Fruit fly (Drosophila melanogaster): ENCODE results near the gene CG17597.

CG17597 gene

DNA sequence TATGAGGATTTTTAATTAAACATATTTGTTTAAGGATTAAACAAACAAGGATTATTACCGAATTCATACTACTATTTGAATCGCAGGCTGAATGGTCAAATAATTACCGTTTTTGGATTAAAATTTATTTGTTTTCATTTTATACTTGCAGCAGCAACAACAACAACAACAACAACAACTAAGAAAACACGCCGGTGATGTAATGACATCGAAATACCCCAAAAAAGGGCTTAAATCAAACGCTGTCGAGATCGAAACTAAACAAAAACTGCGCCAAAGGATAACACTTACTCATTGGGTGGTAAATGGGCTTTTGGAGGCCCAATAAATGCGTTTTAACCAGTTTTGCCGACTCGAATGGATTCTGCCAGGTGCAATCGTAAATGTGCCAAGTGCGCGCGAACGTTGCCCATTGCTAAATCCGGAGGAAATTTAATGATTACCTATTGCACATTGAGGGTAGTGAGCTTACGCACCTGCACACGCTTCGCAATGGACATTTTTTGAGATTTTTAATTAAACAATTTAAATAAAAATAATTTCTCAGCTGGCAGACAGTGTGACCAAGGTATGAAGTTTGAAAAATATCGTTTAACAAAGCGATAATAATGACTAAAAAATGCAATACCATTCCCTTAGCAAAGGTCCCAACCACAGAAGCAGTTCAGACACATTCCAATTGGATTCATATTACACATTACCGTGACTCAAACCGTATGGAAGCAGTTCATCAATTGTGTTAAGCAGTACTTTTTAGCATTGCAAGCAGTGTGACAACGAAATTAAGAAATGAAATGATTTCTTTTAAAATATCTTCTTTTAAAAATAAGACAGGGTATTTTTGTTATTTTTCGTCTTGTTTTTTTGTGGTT lies 27.9 kb upstream of the CG17597 start, which contains the start of the genes CG10602 and mRpL13 (continued):
- TF ChIP-seq zen2 (GFP tag; IDR thresholded peaks at IDR 0.05; ENCODE audit: partially characterized antibody): no peak
- TF ChIP-seq CG18011 (GFP tag; optimal IDR thresholded peaks at IDR 0.05): no peak
- TF ChIP-seq Dref (GFP tag; IDR thresholded peaks at IDR 0.05): peak; percentile 50
- no peak for TF ChIP-seq h (optimal IDR thresholded peaks at IDR 0.05)
- TF ChIP-seq peb (GFP tag; IDR thresholded peaks at IDR 0.05): no peak
- TF ChIP-seq CG4424 (GFP tag; optimal IDR thresholded peaks at IDR 0.05): peak; percentile 27
- peak; percentile 49 for TF ChIP-seq CG9609 (GFP tag; optimal IDR thresholded peaks at IDR 0.05)
- TF ChIP-seq CG17568 (GFP tag; optimal IDR thresholded peaks at IDR 0.05): no peak
- peak; percentile 27 for TF ChIP-seq her (GFP tag; optimal IDR thresholded peaks at IDR 0.05)
- TF ChIP-seq ab (GFP tag; optimal IDR thresholded peaks at IDR 0.05): no peak
- no peak for TF ChIP-seq repo (GFP tag; optimal IDR thresholded peaks at IDR 0.05)
- TF ChIP-seq lab (GFP tag; optimal IDR thresholded peaks at IDR 0.05): no peak
- TF ChIP-seq gsb-n (tag; optimal IDR thresholded peaks at IDR 0.05): peak; percentile 19
- TF ChIP-seq CG4360 (GFP tag; IDR thresholded peaks at IDR 0.05): peak; percentile 86
- TF ChIP-seq CG1602 (GFP tag; optimal IDR thresholded peaks at IDR 0.05): no peak
- no peak for TF ChIP-seq Eip74EF (GFP tag; optimal IDR thresholded peaks at IDR 0.05)
- no peak for TF ChIP-seq ac (GFP tag; optimal IDR thresholded peaks at IDR 0.05)
- no peak for TF ChIP-seq emc (GFP tag; optimal IDR thresholded peaks at IDR 0.05)
- no peak for TF ChIP-seq schlank (tag; optimal IDR thresholded peaks at IDR 0.05)
- TF ChIP-seq Atf3 (GFP tag; optimal IDR thresholded peaks at IDR 0.05): no peak
- no peak for TF ChIP-seq Doc2 (GFP tag; IDR thresholded peaks at IDR 0.05)
- TF ChIP-seq CHES-1-like (GFP tag; optimal IDR thresholded peaks at IDR 0.05): peak; percentile 31
- peak; percentile 61 for TF ChIP-seq CG11504 (tag; optimal IDR thresholded peaks at IDR 0.05)
- no peak for TF ChIP-seq Hsf (GFP tag; optimal IDR thresholded peaks at IDR 0.05)
- peak; percentile 0 for TF ChIP-seq shn (GFP tag; optimal IDR thresholded peaks at IDR 0.05)
- no peak for TF ChIP-seq CG3065 (GFP tag; optimal IDR thresholded peaks at IDR 0.05)
- TF ChIP-seq Med (GFP tag): peak; percentile 85
- TF ChIP-seq CG3163 (GFP tag; optimal IDR thresholded peaks at IDR 0.05): peak; percentile 49
- no peak for TF ChIP-seq Mrtf (GFP tag; IDR thresholded peaks at IDR 0.05)
- no peak for TF ChIP-seq zf30C (GFP tag; optimal IDR thresholded peaks at IDR 0.05)
- no peak for TF ChIP-seq pan (optimal IDR thresholded peaks at IDR 0.05)
- TF ChIP-seq pan (GFP tag; optimal IDR thresholded peaks at IDR 0.05 in 1 of 2, IDR thresholded peaks at IDR 0.05 in 1 of 2): no peak
- peak; percentile 68 for TF ChIP-seq Ets65A (GFP tag)
- TF ChIP-seq Hand (GFP tag; optimal IDR thresholded peaks at IDR 0.05): no peak
- TF ChIP-seq CG6683 (GFP tag; optimal IDR thresholded peaks at IDR 0.05): no peak
- no peak for TF ChIP-seq CG6175 (GFP tag; IDR thresholded peaks at IDR 0.05)
- no peak for TF ChIP-seq bigmax (GFP tag; optimal IDR thresholded peaks at IDR 0.05)
- TF ChIP-seq prd (optimal IDR thresholded peaks at IDR 0.05): no peak
- TF ChIP-seq prd (GFP tag; IDR thresholded peaks at IDR 0.05): no peak
- TF ChIP-seq tna (GFP tag; IDR thresholded peaks at IDR 0.05; ENCODE audit: partially characterized antibody): no peak
- TF ChIP-seq fru (optimal IDR thresholded peaks at IDR 0.05): no peak
- peak; percentile 39 for TF ChIP-seq zfh2 (GFP tag; optimal IDR thresholded peaks at IDR 0.05)
- peak; percentile 15 for TF ChIP-seq grau (tag; optimal IDR thresholded peaks at IDR 0.05)
- peak; percentile 7 for TF ChIP-seq Elba2 (GFP tag; optimal IDR thresholded peaks at IDR 0.05)
- no peak for TF ChIP-seq Fer2 (tag; optimal IDR thresholded peaks at IDR 0.05)
- no peak for TF ChIP-seq Meics (GFP tag; optimal IDR thresholded peaks at IDR 0.05)
- TF ChIP-seq CG6254 (GFP tag; optimal IDR thresholded peaks at IDR 0.05): no peak
- TF ChIP-seq mirr (GFP tag; optimal IDR thresholded peaks at IDR 0.05): no peak
- no peak for TF ChIP-seq CG7745 (tag; optimal IDR thresholded peaks at IDR 0.05)
- no peak for TF ChIP-seq CG15011 (GFP tag; optimal IDR thresholded peaks at IDR 0.05)

All from whole organism, embryonic.